Worm (Caenorhabditis elegans): ENCODE measurements around the gene Y70C5A.4.

Gene Y70C5A.4

DNA sequence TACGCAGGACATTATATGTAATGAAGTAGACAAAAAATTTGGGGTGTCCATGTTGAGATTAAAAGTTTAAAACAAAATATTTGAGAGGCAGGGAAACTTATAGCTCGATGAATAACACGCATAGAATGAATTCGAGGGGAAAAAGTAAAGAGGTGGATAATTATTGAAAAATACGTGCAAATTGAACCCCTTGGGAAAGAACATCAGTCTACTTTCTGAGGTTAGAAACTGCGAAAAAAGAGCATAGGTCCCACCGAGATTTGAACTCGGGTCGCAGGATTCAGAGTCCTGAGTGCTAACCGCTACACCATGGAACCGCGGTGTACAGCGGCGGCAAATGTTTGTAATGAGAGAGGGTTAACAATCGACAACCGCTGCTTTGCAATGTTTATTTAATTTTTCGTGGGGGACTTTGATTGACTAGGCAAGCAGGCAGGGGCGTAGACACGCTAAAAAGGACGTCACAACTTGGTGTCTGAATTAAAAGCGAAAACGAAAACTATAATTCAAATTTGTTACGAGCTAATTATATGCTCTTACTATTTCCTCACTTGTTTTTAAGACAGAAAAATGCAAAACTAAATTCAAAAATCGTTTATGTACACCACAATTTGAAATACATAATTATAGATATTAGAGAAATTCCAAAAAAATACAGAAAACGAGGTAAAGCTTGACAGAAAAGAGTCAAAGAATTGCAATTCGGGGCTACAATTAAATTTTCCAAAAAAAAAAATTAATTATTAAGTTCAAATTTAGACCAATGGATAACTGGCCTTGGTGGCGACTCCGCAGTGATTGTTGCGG, 25.4 kb upstream of the Y70C5A.4 start, which contains the start of gene srh-269 (continued):
- TF ChIP-seq madf-6 (GFP tag; IDR thresholded peaks at IDR 0.05): peak; percentile 58
- 0 out of 2 replicates have a peak, but pooled peaks have one; percentile 17 for TF ChIP-seq madf-8 (GFP tag; conservative IDR thresholded peaks at IDR 0.05)
- TF ChIP-seq ceh-58 (GFP tag; IDR thresholded peaks at IDR 0.05): peak; percentile 88; the same call in 1 of the 2 replicates
- TF ChIP-seq nfyb-1 (GFP tag; IDR thresholded peaks at IDR 0.05): peak; percentile 95
- peak; percentile 23; the same call in 1 of the 2 replicates for TF ChIP-seq F33H1.4 (GFP tag; IDR thresholded peaks at IDR 0.05)
- TF ChIP-seq lin-40 (tag; optimal IDR thresholded peaks at IDR 0.05): no peak
- TF ChIP-seq dox-1 (GFP tag; IDR thresholded peaks at IDR 0.05): peak; percentile 56; the same call in 1 of the 2 replicates
- peak; percentile 20 for TF ChIP-seq lsl-1 (GFP tag; optimal IDR thresholded peaks at IDR 0.05)
- TF ChIP-seq ztf-22 (GFP tag; optimal IDR thresholded peaks at IDR 0.05): no peak
- TF ChIP-seq hlh-26 (GFP tag; conservative IDR thresholded peaks at IDR 0.05): no peak
- TF ChIP-seq zim-3 (tag; optimal IDR thresholded peaks at IDR 0.05): peak; percentile 86
- TF ChIP-seq attf-6 (GFP tag; IDR thresholded peaks at IDR 0.05): peak; percentile 89
- TF ChIP-seq snpc-1.3 (tag; optimal IDR thresholded peaks at IDR 0.05; ENCODE audit: insufficient read depth): peak; percentile 72
- no peak for TF ChIP-seq F39B2.1 (GFP tag; IDR thresholded peaks at IDR 0.05)
- TF ChIP-seq rpc-1 (optimal IDR thresholded peaks at IDR 0.05): peak; percentile 82
- peak; percentile 97 for TF ChIP-seq rpc-1 (tag; optimal IDR thresholded peaks at IDR 0.05)
- peak; percentile 79 for TF ChIP-seq ama-1 (optimal IDR thresholded peaks at IDR 0.05)
- TF ChIP-seq ama-1 (GFP tag; optimal IDR thresholded peaks at IDR 0.05): peak in 1 of 2 experiments; percentile 54
- TF ChIP-seq Y56A3A.18 (GFP tag; IDR thresholded peaks at IDR 0.05): peak; percentile 98
- TF ChIP-seq tbp1 (GFP tag; optimal IDR thresholded peaks at IDR 0.05): peak; percentile 95
- TF ChIP-seq D2030.7 (GFP tag; IDR thresholded peaks at IDR 0.05): peak; percentile 68
- peak; percentile 6 for TF ChIP-seq dpff-1 (tag; optimal IDR thresholded peaks at IDR 0.05)
- TF ChIP-seq let-526 (GFP tag; IDR thresholded peaks at IDR 0.05): peak; percentile 87
- TF ChIP-seq ceh-40 (GFP tag; IDR thresholded peaks at IDR 0.05): no peak
- peak; percentile 87 for TF ChIP-seq him-1 (tag; optimal IDR thresholded peaks at IDR 0.05)
- TF ChIP-seq ekl-4 (GFP tag; IDR thresholded peaks at IDR 0.05): peak; percentile 87
- no peak for TF ChIP-seq Y79H2A.3 (GFP tag; conservative IDR thresholded peaks at IDR 0.05)
- peak; percentile 7 for TF ChIP-seq hrde-1 (tag; optimal IDR thresholded peaks at IDR 0.05; ENCODE audit: borderline replicate concordance)
- peak; percentile 74 for TF ChIP-seq ZK185.1 (tag; optimal IDR thresholded peaks at IDR 0.05; ENCODE audit: poor library complexity, severe bottlenecking)
- peak; percentile 87; the same call in 1 of the 2 replicates for TF ChIP-seq cebp-2 (GFP tag; IDR thresholded peaks at IDR 0.05)
- peak; percentile 28 for TF ChIP-seq K12H6.12 (tag; optimal IDR thresholded peaks at IDR 0.05)
- TF ChIP-seq nhr-179 (tag; optimal IDR thresholded peaks at IDR 0.05): no peak
- TF ChIP-seq lin-35 (GFP tag; optimal IDR thresholded peaks at IDR 0.05): peak in 1 of 3 experiments; percentile 46
- peak; percentile 85 for TF ChIP-seq madf-3 (GFP tag; IDR thresholded peaks at IDR 0.05)
- peak; percentile 64 for TF ChIP-seq nhr-90 (tag; optimal IDR thresholded peaks at IDR 0.05)
- peak; percentile 57 to 68 for TF ChIP-seq let-607 (tag; optimal IDR thresholded peaks at IDR 0.05)
- TF ChIP-seq ceh-79 (tag; optimal IDR thresholded peaks at IDR 0.05): peak; percentile 93
- no peak for TF ChIP-seq ztf-3 (GFP tag; optimal IDR thresholded peaks at IDR 0.05)
- no peak for TF ChIP-seq aptf-2 (GFP tag; conservative IDR thresholded peaks at IDR 0.05)
- TF ChIP-seq attf-3 (GFP tag; conservative IDR thresholded peaks at IDR 0.05): no peak
- TF ChIP-seq hlh-12 (tag; optimal IDR thresholded peaks at IDR 0.05): peak; percentile 27
- peak; percentile 56; the same call in 1 of the 2 replicates for TF ChIP-seq cebp-1 (GFP tag; IDR thresholded peaks at IDR 0.05)
- TF ChIP-seq cebp-1 (tag; optimal IDR thresholded peaks at IDR 0.05): peak; percentile 84
- peak; percentile 51 for TF ChIP-seq gei-17 (GFP tag; optimal IDR thresholded peaks at IDR 0.05)
- TF ChIP-seq sdz-38 (tag; optimal IDR thresholded peaks at IDR 0.05): no peak
- TF ChIP-seq egl-44 (GFP tag; IDR thresholded peaks at IDR 0.05): peak; percentile 92
- TF ChIP-seq die-1 (tag; optimal IDR thresholded peaks at IDR 0.05): peak; percentile 85
